Fruit fly (Drosophila melanogaster): ENCODE results near the gene pths.

pths gene

DNA sequence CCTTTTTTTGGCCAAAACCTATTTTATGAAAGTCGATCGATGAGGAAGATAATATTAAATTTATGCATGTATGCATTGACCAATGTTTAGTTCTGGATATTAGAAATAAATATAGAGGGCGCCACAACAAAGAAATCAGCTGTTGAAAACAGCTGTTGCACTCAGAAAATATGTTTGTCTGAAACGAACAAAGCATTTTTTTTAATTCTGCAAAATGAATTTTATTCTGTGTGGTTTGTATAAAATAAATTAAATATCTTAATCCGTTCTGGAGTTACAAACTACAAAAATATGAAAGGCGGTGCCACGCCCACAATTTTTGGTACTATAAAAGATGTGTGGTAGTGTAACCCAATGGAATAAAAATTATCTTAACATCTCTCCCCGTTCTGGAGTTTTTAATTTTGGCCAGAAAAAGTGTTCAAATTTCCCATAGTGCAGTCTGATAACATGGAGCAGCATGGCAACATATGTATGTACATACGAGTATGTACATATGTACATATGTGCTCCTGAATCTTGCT is 34.2 kb upstream of the pths start:
- TF ChIP-seq Pif1B (GFP tag; optimal IDR thresholded peaks at IDR 0.05): peak; percentile 28
- no peak for TF ChIP-seq Ets98B (GFP tag; IDR thresholded peaks at IDR 0.05)
- TF ChIP-seq Pif1A (GFP tag; optimal IDR thresholded peaks at IDR 0.05): peak; percentile 22
- TF ChIP-seq CG4496 (GFP tag; IDR thresholded peaks at IDR 0.05): peak; percentile 23; the same call in 1 of the 3 replicates
- no peak for TF ChIP-seq CG15710 (tag; optimal IDR thresholded peaks at IDR 0.05)
- TF ChIP-seq fd96Ca (GFP tag; IDR thresholded peaks at IDR 0.05): no peak
- TF ChIP-seq CG14655 (GFP tag; optimal IDR thresholded peaks at IDR 0.05): peak; percentile 61
- TF ChIP-seq CG34367 (tag; optimal IDR thresholded peaks at IDR 0.05): peak; percentile 18
- TF ChIP-seq CG13204 (GFP tag; optimal IDR thresholded peaks at IDR 0.05): no peak
- peak; percentile 10 for TF ChIP-seq D1 (tag; optimal IDR thresholded peaks at IDR 0.05)
- TF ChIP-seq CG8159 (tag; optimal IDR thresholded peaks at IDR 0.05): peak; percentile 42
- TF ChIP-seq gl (tag; optimal IDR thresholded peaks at IDR 0.05): no peak

DNA sequence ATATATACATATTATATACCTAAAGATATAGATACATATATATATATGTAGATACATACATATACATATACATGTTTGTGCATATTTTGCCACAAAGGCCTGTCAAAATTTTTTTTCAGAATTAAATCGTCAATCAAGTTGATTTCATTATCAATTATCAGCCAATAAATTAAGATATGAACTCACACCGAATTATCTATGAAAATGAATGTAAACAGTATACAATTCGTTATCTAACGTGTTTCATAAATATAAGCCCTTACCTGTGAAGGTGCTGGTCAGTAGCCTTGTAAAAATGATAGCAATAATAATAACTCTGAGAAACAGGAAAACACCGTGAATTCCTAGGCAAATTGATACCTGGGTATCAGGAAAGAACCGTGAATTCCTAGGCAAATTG is 33.3 kb upstream of the pths start:
- TF ChIP-seq Ets98B (GFP tag; IDR thresholded peaks at IDR 0.05): no peak
- no peak for TF ChIP-seq Pif1B (GFP tag; optimal IDR thresholded peaks at IDR 0.05)
- no peak for TF ChIP-seq Snoo (tag; optimal IDR thresholded peaks at IDR 0.05)
- no peak for TF ChIP-seq CG14655 (GFP tag; optimal IDR thresholded peaks at IDR 0.05)
- no peak for TF ChIP-seq D1 (tag; optimal IDR thresholded peaks at IDR 0.05)
- no peak for TF ChIP-seq CG9948 (tag; optimal IDR thresholded peaks at IDR 0.05)
- TF ChIP-seq CG10348 (GFP tag; IDR thresholded peaks at IDR 0.05): no peak
- TF ChIP-seq CG8159 (tag; optimal IDR thresholded peaks at IDR 0.05): no peak
- no peak for TF ChIP-seq CG32121 (GFP tag; IDR thresholded peaks at IDR 0.05)
- TF ChIP-seq EcR (GFP tag; optimal IDR thresholded peaks at IDR 0.05): no peak
- no peak for TF ChIP-seq fd96Ca (GFP tag; IDR thresholded peaks at IDR 0.05)
- no peak for TF ChIP-seq rn (GFP tag; IDR thresholded peaks at IDR 0.05)
- no peak for TF ChIP-seq CG4496 (GFP tag; IDR thresholded peaks at IDR 0.05)
- no peak for TF ChIP-seq CG13204 (GFP tag; optimal IDR thresholded peaks at IDR 0.05)
- TF ChIP-seq Pif1A (GFP tag; optimal IDR thresholded peaks at IDR 0.05): no peak
- TF ChIP-seq CG17806 (tag; optimal IDR thresholded peaks at IDR 0.05): no peak

DNA sequence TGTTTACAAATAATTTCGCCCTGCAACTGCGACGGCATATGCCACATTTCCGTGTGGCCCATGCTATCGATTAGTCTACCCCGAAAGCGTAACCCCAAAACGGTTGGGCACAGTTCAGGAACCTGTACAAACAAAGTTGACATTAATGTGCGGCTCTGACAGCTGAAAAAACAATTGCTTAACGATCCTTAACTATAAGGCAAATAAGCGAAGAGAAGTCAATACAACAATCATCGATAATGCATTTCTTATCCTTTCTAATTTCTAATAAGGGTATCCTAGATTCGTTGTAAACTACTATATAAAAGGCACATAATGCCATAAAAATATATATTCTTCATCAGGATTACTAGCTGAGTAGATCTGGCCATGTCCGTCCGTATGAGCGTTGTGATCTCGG is 31.2 kb upstream of the pths start:
- TF ChIP-seq CG17806 (tag; optimal IDR thresholded peaks at IDR 0.05): no peak
- no peak for TF ChIP-seq CG8159 (tag; optimal IDR thresholded peaks at IDR 0.05)
- TF ChIP-seq Pif1B (GFP tag; optimal IDR thresholded peaks at IDR 0.05): no peak
- TF ChIP-seq rn (GFP tag; IDR thresholded peaks at IDR 0.05): no peak
- TF ChIP-seq D1 (tag; optimal IDR thresholded peaks at IDR 0.05): no peak
- TF ChIP-seq CG15710 (tag; optimal IDR thresholded peaks at IDR 0.05): no peak
- no peak for TF ChIP-seq gl (tag; optimal IDR thresholded peaks at IDR 0.05)
- TF ChIP-seq CG12605 (GFP tag; IDR thresholded peaks at IDR 0.05): no peak
- TF ChIP-seq Ets98B (GFP tag; IDR thresholded peaks at IDR 0.05): no peak

DNA sequence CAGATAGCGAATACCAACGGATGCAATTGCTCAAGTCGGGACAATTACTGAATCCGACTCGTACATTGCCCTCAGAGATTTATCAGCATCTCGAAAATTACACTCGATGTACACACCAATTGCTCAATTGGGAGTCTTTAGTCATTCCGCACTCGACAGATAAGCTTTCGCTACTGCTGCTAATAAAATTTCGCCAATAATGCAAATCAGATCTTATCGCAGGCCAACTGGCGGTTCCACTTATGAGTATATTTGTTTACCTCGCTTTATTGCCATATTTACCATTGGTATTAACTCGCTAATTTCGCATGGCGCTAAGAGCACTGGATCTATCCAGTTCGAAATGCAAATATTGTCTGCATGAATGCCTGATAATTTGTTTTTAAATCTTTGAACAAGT is 29.5 kb upstream of the pths start:
- no peak for TF ChIP-seq EcR (GFP tag; optimal IDR thresholded peaks at IDR 0.05)
- TF ChIP-seq gl (tag; optimal IDR thresholded peaks at IDR 0.05): no peak
- no peak for TF ChIP-seq CG13204 (GFP tag; optimal IDR thresholded peaks at IDR 0.05)
- no peak for TF ChIP-seq CG8301 (tag; optimal IDR thresholded peaks at IDR 0.05)
- TF ChIP-seq D1 (tag; optimal IDR thresholded peaks at IDR 0.05): no peak
- no peak for TF ChIP-seq CG17806 (tag; optimal IDR thresholded peaks at IDR 0.05)

DNA sequence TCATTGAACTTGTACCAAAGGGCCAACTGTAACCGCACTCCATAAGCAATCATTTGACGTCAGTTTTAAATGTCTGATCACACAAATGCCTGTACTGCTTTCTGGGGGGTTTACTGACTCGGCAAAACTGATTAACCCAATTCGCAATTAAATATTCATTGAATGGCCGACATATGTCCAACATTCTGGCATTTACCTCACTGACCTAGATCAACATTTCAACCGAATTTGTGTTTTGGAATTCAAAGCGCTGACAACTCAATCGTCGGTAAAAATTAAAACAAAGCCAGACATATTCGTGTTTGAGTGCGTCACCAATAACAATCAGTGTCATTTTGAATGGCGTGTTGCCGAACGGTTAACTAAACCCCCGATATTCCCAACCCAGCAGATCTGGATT is 27.3 kb upstream of the pths start:
- TF ChIP-seq CG8301 (tag; optimal IDR thresholded peaks at IDR 0.05): no peak
- TF ChIP-seq Snoo (tag; optimal IDR thresholded peaks at IDR 0.05): no peak
- TF ChIP-seq CG14655 (GFP tag; optimal IDR thresholded peaks at IDR 0.05): no peak
- no peak for TF ChIP-seq CG32121 (GFP tag; IDR thresholded peaks at IDR 0.05)
- TF ChIP-seq CG34367 (tag; optimal IDR thresholded peaks at IDR 0.05): no peak
- TF ChIP-seq Ets98B (GFP tag; IDR thresholded peaks at IDR 0.05): no peak
- no peak for TF ChIP-seq CG8159 (tag; optimal IDR thresholded peaks at IDR 0.05)
- TF ChIP-seq Pif1B (GFP tag; optimal IDR thresholded peaks at IDR 0.05): no peak
- TF ChIP-seq Pif1A (GFP tag; optimal IDR thresholded peaks at IDR 0.05): no peak
- no peak for TF ChIP-seq gl (tag; optimal IDR thresholded peaks at IDR 0.05)
- TF ChIP-seq fd96Ca (GFP tag; IDR thresholded peaks at IDR 0.05): no peak
- no peak for TF ChIP-seq CG13204 (GFP tag; optimal IDR thresholded peaks at IDR 0.05)
- no peak for TF ChIP-seq CG15710 (tag; optimal IDR thresholded peaks at IDR 0.05)
- TF ChIP-seq CG9948 (tag; optimal IDR thresholded peaks at IDR 0.05): no peak
- TF ChIP-seq D1 (tag; optimal IDR thresholded peaks at IDR 0.05): no peak
- no peak for TF ChIP-seq rn (GFP tag; IDR thresholded peaks at IDR 0.05)

DNA sequence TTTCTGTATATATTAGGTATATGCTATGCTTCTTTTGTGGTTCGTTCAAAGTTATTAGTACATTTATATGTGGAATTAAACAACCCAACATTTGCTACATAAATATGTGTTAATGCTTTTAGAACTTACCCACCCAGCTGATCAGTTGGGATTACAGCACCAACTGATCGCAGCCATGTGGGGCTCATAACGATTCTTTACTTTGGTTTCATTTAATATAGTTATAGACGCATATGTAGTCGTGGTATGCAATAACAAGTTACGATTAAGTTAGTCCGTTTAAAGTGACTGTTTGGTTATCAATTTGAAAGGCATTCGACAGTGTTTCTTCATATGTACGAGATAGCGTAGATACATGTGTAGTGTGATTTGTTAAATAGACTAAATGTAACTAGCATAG is 7.3 kb upstream of the pths start:
- TF ChIP-seq fd96Ca (GFP tag; IDR thresholded peaks at IDR 0.05): no peak
- no peak for TF ChIP-seq CG17806 (tag; optimal IDR thresholded peaks at IDR 0.05)
- no peak for TF ChIP-seq EcR (GFP tag; optimal IDR thresholded peaks at IDR 0.05)
- no peak for TF ChIP-seq CG14655 (GFP tag; optimal IDR thresholded peaks at IDR 0.05)
- no peak for TF ChIP-seq rn (GFP tag; IDR thresholded peaks at IDR 0.05)
